Fruit fly (Drosophila melanogaster) whole organism: Measurements from ENCODE around the gene Rbp.

ENCODE experiments used
- psq ChIP-seq: fragments of >200 bp; optimal IDR thresholded peaks from 2 replicates; lab custom pipeline; 2017
- usp ChIP-seq: fragments of >200 bp; optimal IDR thresholded peaks from 2 replicates; lab custom pipeline; 2017; ENCODE audit warnings: missing biosample characterization, missing genetic modification characterization, mixed read lengths

DNA sequence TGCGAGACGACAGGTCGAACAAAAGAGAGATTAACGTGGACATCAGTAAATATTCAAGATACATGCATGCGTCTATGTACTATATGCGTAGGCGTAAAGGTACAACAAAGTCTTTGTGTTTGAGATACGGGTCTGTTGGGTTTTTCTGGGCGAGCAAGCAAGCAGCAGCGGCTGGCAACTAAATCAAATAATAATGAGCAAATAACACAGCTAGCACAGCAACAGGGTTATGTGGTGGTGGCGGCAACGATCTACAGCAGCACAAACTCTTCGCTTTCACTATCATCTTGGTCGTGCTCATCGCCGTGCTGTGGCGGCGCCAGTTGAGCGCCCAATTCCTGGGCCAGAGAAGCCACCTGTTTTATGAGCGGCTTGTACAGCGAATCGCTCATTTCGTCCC, 20.4 kb upstream of the Rbp start:
- no peak for TF ChIP-seq usp (GFP tag; lab: Kevin White, UChicago)
- TF ChIP-seq psq (lab: Kevin White, UChicago) = no peak
